Worm (Caenorhabditis elegans): Measurements from ENCODE around the gene K08F9.1.

DNA sequence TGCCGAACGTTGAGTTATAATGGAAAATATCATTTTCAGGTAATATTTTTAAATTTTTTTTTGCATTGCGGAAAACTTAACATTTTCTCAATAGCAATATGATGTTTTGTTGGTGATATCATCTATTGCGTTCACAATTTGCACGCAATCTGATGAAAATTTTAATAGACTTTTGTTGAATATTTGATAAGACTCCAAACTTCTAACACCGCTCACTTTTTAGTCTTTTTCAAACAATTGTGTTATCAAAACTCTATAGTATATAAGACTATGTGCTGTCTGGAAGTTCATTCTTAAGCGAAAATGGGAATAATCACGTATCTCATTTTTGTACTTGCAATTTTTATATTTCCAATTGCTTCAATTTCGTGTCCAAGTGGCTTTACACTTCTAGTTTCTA lies 32.3 kb upstream of the K08F9.1 start, which contains the start of gene clec-47:
- TF ChIP-seq ceh-19 (GFP tag; optimal IDR thresholded peaks at IDR 0.05) = no peak
- TF ChIP-seq sox-4 (tag; optimal IDR thresholded peaks at IDR 0.05) = no peak
- TF ChIP-seq hlh-13 (GFP tag; optimal IDR thresholded peaks at IDR 0.05) = no peak
- no peak for TF ChIP-seq pros-1 (tag; optimal IDR thresholded peaks at IDR 0.05)
- no peak for TF ChIP-seq ama-1 (optimal IDR thresholded peaks at IDR 0.05)
- no peak for TF ChIP-seq mec-3 (tag; optimal IDR thresholded peaks at IDR 0.05; ENCODE audit: borderline replicate concordance)

Measured in whole organism, late embryonic.